Fruit fly (Drosophila melanogaster) whole organism, embryonic: ENCODE data around the gene Mrp5.

Experiments
- Bteb2 ChIP-seq: fragments of 200-800 bp; sonication (Bioruptor generic); optimal IDR thresholded peaks from 2 replicates; lab custom pipeline; 2016; ENCODE audit warnings: missing biosample characterization, missing genetic modification characterization
- CG11093 ChIP-seq: fragments of 200-800 bp; sonication (Bioruptor generic); IDR thresholded peaks from 3 replicates; pipeline ENCODE4 v1.3.6; 2022; ENCODE audit warnings: missing biosample characterization, missing genetic modification characterization
- CG11696 ChIP-seq: fragments of 200-800 bp; sonication (Bioruptor generic); IDR thresholded peaks from 2 replicates; pipeline ENCODE4 v1.3.6; 2022; ENCODE audit warnings: missing biosample characterization, missing genetic modification characterization
- CG12236 ChIP-seq: fragments of 200-800 bp; sonication (Bioruptor generic); optimal IDR thresholded peaks from 2 replicates; lab custom pipeline; 2016; ENCODE audit warnings: missing biosample characterization, missing genetic modification characterization
- CG13287 ChIP-seq: fragments of 200-800 bp; sonication (Bioruptor generic); IDR thresholded peaks from 2 replicates; pipeline ENCODE4 v1.3.6; 2022; ENCODE audit warnings: missing biosample characterization, missing genetic modification characterization; ENCODE audit not compliant: partially characterized antibody
- CG13775 ChIP-seq: fragments of 200-800 bp; sonication (Bioruptor generic); optimal IDR thresholded peaks from 3 replicates; lab custom pipeline; 2017; ENCODE audit warnings: missing biosample characterization, mild to moderate bottlenecking, missing genetic modification characterization
- CG14014 ChIP-seq: fragments of 200-800 bp; sonication (Bioruptor generic); IDR thresholded peaks from 2 replicates; pipeline ENCODE4 v1.3.6; 2022; ENCODE audit warnings: missing biosample characterization, missing genetic modification characterization
- CG15073 ChIP-seq: fragments of 200-800 bp; sonication (Bioruptor generic); optimal IDR thresholded peaks from 2 replicates; lab custom pipeline; 2016; ENCODE audit warnings: missing biosample characterization, missing genetic modification characterization
- CG16779 ChIP-seq: fragments of 200-800 bp; sonication (Bioruptor generic); IDR thresholded peaks from 2 replicates; pipeline ENCODE4 v1.3.6; 2022; ENCODE audit warnings: missing biosample characterization, missing genetic modification characterization
- CG18619 ChIP-seq: fragments of 200-800 bp; sonication (Bioruptor generic); optimal IDR thresholded peaks from 3 replicates; lab custom pipeline; 2017; ENCODE audit warnings: missing biosample characterization, mild to moderate bottlenecking, missing genetic modification characterization
- CG2116 ChIP-seq: fragments of 200-800 bp; sonication (Bioruptor generic); optimal IDR thresholded peaks from 3 replicates; lab custom pipeline; 2018; ENCODE audit warnings: missing biosample characterization, mild to moderate bottlenecking, missing genetic modification characterization
- CG3163 ChIP-seq: fragments of 200-800 bp; sonication (Bioruptor generic); optimal IDR thresholded peaks from 3 replicates; lab custom pipeline; 2016; ENCODE audit warnings: missing biosample characterization, missing genetic modification characterization
- CG4854 ChIP-seq: fragments of 200-800 bp; sonication (Bioruptor generic); optimal IDR thresholded peaks from 2 replicates; lab custom pipeline; 2016; ENCODE audit warnings: missing biosample characterization, missing genetic modification characterization, inconsistent platforms
- CG5180 ChIP-seq: fragments of 200-800 bp; sonication (Bioruptor generic); optimal IDR thresholded peaks from 3 replicates; lab custom pipeline; 2017; ENCODE audit warnings: missing biosample characterization, missing genetic modification characterization, mild to moderate bottlenecking, moderate library complexity, missing genetic modification reagents
- CG6272 ChIP-seq: fragments of 200-800 bp; sonication (Bioruptor generic); IDR thresholded peaks from 2 replicates; pipeline ENCODE4 v1.3.6; 2022; ENCODE audit warnings: missing biosample characterization, missing genetic modification characterization
- CG6765 ChIP-seq: fragments of 200-800 bp; sonication (Bioruptor generic); optimal IDR thresholded peaks from 3 replicates; lab custom pipeline; 2017; ENCODE audit warnings: missing biosample characterization, mild to moderate bottlenecking, missing genetic modification characterization
- CG6854 ChIP-seq: fragments of 200-800 bp; sonication (Bioruptor generic); optimal IDR thresholded peaks from 3 replicates; lab custom pipeline; 2017; ENCODE audit warnings: missing biosample characterization, mild to moderate bottlenecking, missing genetic modification characterization
- CG7372 ChIP-seq: fragments of 200-800 bp; sonication (Bioruptor generic); IDR thresholded peaks from 2 replicates; pipeline ENCODE4 v1.3.6; 2022; ENCODE audit warnings: missing biosample characterization, missing genetic modification characterization
- CG7987 ChIP-seq: fragments of 200-800 bp; sonication (Bioruptor generic); optimal IDR thresholded peaks from 2 replicates; lab custom pipeline; 2018; ENCODE audit warnings: missing biosample characterization, mild to moderate bottlenecking, missing genetic modification characterization, moderate library complexity
- CG8290 ChIP-seq, 3 experiments: fragments of 200-800 bp; sonication (Bioruptor generic); optimal IDR thresholded peaks; 2 replicates each; lab custom pipeline; 2016 to 2019; ENCODE audit warnings: missing biosample characterization in 3 of 3, missing genetic modification characterization in 3 of 3, mild to moderate bottlenecking in 2 of 3, moderate library complexity in 1 of 3
- CG8944 ChIP-seq: fragments of 200-800 bp; sonication (Bioruptor generic); optimal IDR thresholded peaks from 3 replicates; lab custom pipeline; 2016; ENCODE audit warnings: missing biosample characterization, missing genetic modification characterization
- CG9215 ChIP-seq: fragments of 200-800 bp; sonication (Bioruptor generic); IDR thresholded peaks from 2 replicates; pipeline ENCODE4 v1.3.6; 2022; ENCODE audit warnings: missing biosample characterization, missing genetic modification characterization
- CG9817 ChIP-seq: fragments of 200-800 bp; sonication (Bioruptor generic); optimal IDR thresholded peaks from 2 replicates; lab custom pipeline; 2018; ENCODE audit warnings: missing biosample characterization, mild to moderate bottlenecking, missing genetic modification characterization, moderate library complexity
- CHES-1-like ChIP-seq: fragments of 200-800 bp; sonication (Bioruptor generic); optimal IDR thresholded peaks from 2 replicates; lab custom pipeline; 2016; ENCODE audit warnings: missing biosample characterization, missing genetic modification characterization
- Chrac-16 ChIP-seq: fragments of 200-800 bp; sonication (Bioruptor generic); optimal IDR thresholded peaks from 3 replicates; lab custom pipeline; 2016; ENCODE audit warnings: missing biosample characterization, missing genetic modification characterization
- Fer3 ChIP-seq: fragments of 200-800 bp; sonication (Bioruptor generic); optimal IDR thresholded peaks from 2 replicates; lab custom pipeline; 2018; ENCODE audit warnings: missing biosample characterization, mild to moderate bottlenecking, missing genetic modification characterization, moderate library complexity
- HLH3B ChIP-seq: fragments of 200-800 bp; sonication (Bioruptor generic); IDR thresholded peaks from 2 replicates; pipeline ENCODE4 v1.3.6; 2022; ENCODE audit warnings: missing biosample characterization, missing genetic modification characterization
- Mrtf ChIP-seq: fragments of 200-800 bp; sonication (Bioruptor generic); IDR thresholded peaks from 3 replicates; pipeline ENCODE4 v1.3.6; 2022; ENCODE audit warnings: missing biosample characterization, missing genetic modification characterization
- NC2α ChIP-seq: fragments of 200-800 bp; sonication (Bioruptor generic); optimal IDR thresholded peaks from 2 replicates; lab custom pipeline; 2016; ENCODE audit warnings: missing biosample characterization, missing genetic modification characterization
- NC2β ChIP-seq: fragments of 200-800 bp; sonication (Bioruptor generic); optimal IDR thresholded peaks from 2 replicates; lab custom pipeline; 2016; ENCODE audit warnings: missing biosample characterization, missing genetic modification characterization
- Poxn ChIP-seq: fragments of 200-800 bp; sonication (Bioruptor generic); IDR thresholded peaks from 2 replicates; pipeline ENCODE4 v1.3.6; 2022; ENCODE audit warnings: missing biosample characterization, missing genetic modification characterization
- Spps ChIP-seq: fragments of 200-800 bp; sonication (Bioruptor generic); optimal IDR thresholded peaks from 2 replicates; lab custom pipeline; 2018; ENCODE audit warnings: missing biosample characterization, mild to moderate bottlenecking, missing genetic modification characterization
- ac ChIP-seq: fragments of 200-800 bp; sonication (Bioruptor generic); optimal IDR thresholded peaks from 3 replicates; lab custom pipeline; 2017; ENCODE audit warnings: missing biosample characterization, mild to moderate bottlenecking, missing genetic modification characterization
- ap ChIP-seq: fragments of 200-800 bp; sonication (Bioruptor generic); IDR thresholded peaks from 2 replicates; pipeline ENCODE4 v1.3.6; 2022; ENCODE audit warnings: missing biosample characterization, missing genetic modification characterization
- ase ChIP-seq: fragments of 200-800 bp; sonication (Bioruptor generic); IDR thresholded peaks from 3 replicates; pipeline ENCODE4 v1.3.6; 2022; ENCODE audit warnings: missing biosample characterization, missing genetic modification characterization
- cas ChIP-seq: fragments of 200-800 bp; sonication (Bioruptor generic); IDR thresholded peaks from 2 replicates; pipeline ENCODE4 v1.3.6; 2022; ENCODE audit warnings: missing biosample characterization, missing genetic modification characterization
- cg ChIP-seq: fragments of 200-800 bp; sonication (Bioruptor generic); optimal IDR thresholded peaks from 3 replicates; lab custom pipeline; 2019; ENCODE audit warnings: missing biosample characterization, mild to moderate bottlenecking, missing genetic modification characterization, moderate library complexity
- chm ChIP-seq: fragments of 200-800 bp; sonication (Bioruptor generic); IDR thresholded peaks from 2 replicates; pipeline ENCODE4 v1.3.6; 2022; ENCODE audit warnings: missing biosample characterization, missing genetic modification characterization
- eve ChIP-seq, 2 experiments: fragments of >200 bp; optimal IDR thresholded peaks; 2 replicates each; lab custom pipeline; 2017; ENCODE audit warnings: missing biosample characterization in 2 of 2, missing genetic modification characterization in 2 of 2
- fu2 ChIP-seq: fragments of 200-800 bp; sonication (Bioruptor generic); optimal IDR thresholded peaks from 2 replicates; lab custom pipeline; 2016; ENCODE audit warnings: missing biosample characterization, missing genetic modification characterization
- grn ChIP-seq: fragments of 200-800 bp; sonication (Bioruptor generic); optimal IDR thresholded peaks from 3 replicates; lab custom pipeline; 2017; ENCODE audit warnings: missing biosample characterization, missing genetic modification characterization
- h ChIP-seq: fragments of >200 bp; optimal IDR thresholded peaks from 2 replicates; lab custom pipeline; 2017
- lilli ChIP-seq: fragments of 200-800 bp; sonication (Bioruptor generic); optimal IDR thresholded peaks from 3 replicates; lab custom pipeline; 2016; ENCODE audit warnings: missing biosample characterization, missing genetic modification characterization
- oc ChIP-seq: fragments of 200-800 bp; sonication (Bioruptor generic); optimal IDR thresholded peaks from 2 replicates; lab custom pipeline; 2018; ENCODE audit warnings: missing biosample characterization, mild to moderate bottlenecking, missing genetic modification characterization, moderate library complexity
- pb ChIP-seq: fragments of 200-800 bp; sonication (Bioruptor generic); optimal IDR thresholded peaks from 3 replicates; lab custom pipeline; 2016; ENCODE audit warnings: missing biosample characterization, missing genetic modification characterization
- run ChIP-seq: fragments of 200-800 bp; sonication (Bioruptor generic); optimal IDR thresholded peaks from 3 replicates; lab custom pipeline; 2018; ENCODE audit warnings: missing biosample characterization, mild to moderate bottlenecking, missing genetic modification characterization
- slbo ChIP-seq: fragments of 200-800 bp; sonication (Bioruptor generic); IDR thresholded peaks from 2 replicates; pipeline ENCODE4 v1.3.6; 2022; ENCODE audit warnings: missing biosample characterization, missing genetic modification characterization
- sug ChIP-seq: fragments of 200-800 bp; optimal IDR thresholded peaks from 2 replicates; lab custom pipeline; 2019; ENCODE audit warnings: missing biosample characterization, mild to moderate bottlenecking, missing genetic modification characterization, moderate library complexity
- tll ChIP-seq, 2 experiments: fragments of 200-800 bp in 1 of 2; fragments of >200 bp in 1 of 2; sonication (Bioruptor generic) in 1 of 2; optimal IDR thresholded peaks; 2 replicates each; lab custom pipeline; 2017 to 2019; ENCODE audit warnings: missing biosample characterization in 2 of 2, missing genetic modification characterization in 2 of 2, mild to moderate bottlenecking in 1 of 2, moderate library complexity in 1 of 2
- unpg ChIP-seq: fragments of 200-800 bp; sonication (Bioruptor generic); optimal IDR thresholded peaks from 3 replicates; lab custom pipeline; 2018; ENCODE audit warnings: missing biosample characterization, mild to moderate bottlenecking, missing genetic modification characterization, moderate library complexity
- usp ChIP-seq: fragments of >200 bp; optimal IDR thresholded peaks from 2 replicates; lab custom pipeline; 2017; ENCODE audit warnings: missing biosample characterization, missing genetic modification characterization
- z ChIP-seq: fragments of 200-800 bp; sonication (Bioruptor generic); IDR thresholded peaks from 3 replicates; pipeline ENCODE4 v1.3.6; 2022; ENCODE audit warnings: missing biosample characterization, missing genetic modification characterization

Mrp5 gene

DNA sequence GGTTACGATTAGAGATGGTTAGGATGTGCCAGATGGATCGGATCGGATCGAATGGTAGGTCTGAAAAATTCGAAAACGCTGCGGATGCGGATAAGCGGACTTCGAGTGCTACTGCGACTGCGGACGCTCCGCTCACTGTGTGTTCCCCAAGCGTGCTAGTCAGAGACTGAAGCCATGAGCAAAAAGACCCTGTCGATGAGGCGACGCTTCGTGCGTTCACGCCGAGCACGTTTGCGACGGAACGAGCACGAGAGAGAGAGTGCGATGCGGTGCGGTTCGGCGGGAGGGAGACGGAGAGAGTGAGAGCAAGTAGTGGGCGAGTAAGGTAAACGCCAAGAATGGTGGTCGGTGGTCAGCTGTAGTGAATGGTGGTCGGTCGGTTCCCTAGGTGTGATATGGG is 38.8 kb downstream of the Mrp5 start, which contains the start of gene bnl (continued):
- TF ChIP-seq Bteb2 (GFP tag; lab: Kevin White, UChicago) (no peak), CG6765 (GFP tag; lab: Kevin White, UChicago) (peak; percentile 54), Fer3 (tag; lab: Kevin White, UChicago) (no peak), oc (tag; lab: Kevin White, UChicago) (peak; percentile 60), CG18619 (GFP tag; lab: Kevin White, UChicago) (no peak), CG9215 (GFP tag; lab: Robert Waterston, UW) (no peak), usp (GFP tag; lab: Kevin White, UChicago) (no peak), unpg (GFP tag; lab: Kevin White, UChicago) (peak; percentile 53), CG13287 (GFP tag; lab: Robert Waterston, UW) (peak; percentile 63), CG16779 (GFP tag; lab: Robert Waterston, UW) (0 out of 2 replicates have a peak, but pooled peaks have one; percentile 64), tll (GFP tag; optimal IDR thresholded peaks at IDR 0.05; lab: Kevin White, UChicago) (peak in 1 of 2 experiments; percentile 24), CG7372 (GFP tag; lab: Robert Waterston, UW) (no peak), CG15073 (GFP tag; lab: Kevin White, UChicago) (no peak), CG12236 (GFP tag; lab: Kevin White, UChicago) (no peak), ase (GFP tag; lab: Robert Waterston, UW) (no peak), chm (GFP tag; lab: Robert Waterston, UW) (peak; percentile 84), z (GFP tag; lab: Robert Waterston, UW) (no peak), pb (GFP tag; lab: Kevin White, UChicago) (peak; percentile 72), CG7987 (GFP tag; lab: Kevin White, UChicago) (peak; percentile 62), HLH3B (no peak; the same call in 1 of the 2 replicates), grn (GFP tag; lab: Kevin White, UChicago) (peak; percentile 53), NC2α (GFP tag; lab: Kevin White, UChicago) (peak; percentile 6), cg (GFP tag; lab: Kevin White, UChicago) (no peak), CG8290 (GFP tag; optimal IDR thresholded peaks at IDR 0.05; lab: Kevin White, UChicago) (peak; percentile 55), CG8290 (tag; optimal IDR thresholded peaks at IDR 0.05; lab: Kevin White, UChicago) (peak; percentile 25 to 91), CG6854 (GFP tag; lab: Kevin White, UChicago) (peak; percentile 23), fu2 (GFP tag; lab: Kevin White, UChicago) (no peak), CG11696 (GFP tag; lab: Robert Waterston, UW) (no peak), slbo (GFP tag; lab: Robert Waterston, UW) (no peak), run (peak; percentile 36), CG3163 (peak; percentile 65), CG11093 (GFP tag; lab: Robert Waterston, UW) (no peak; the same call in 2 of the 3 replicates), CG5180 (GFP tag; lab: Kevin White, UChicago) (peak; percentile 62), h (no peak), CG2116 (GFP tag; lab: Kevin White, UChicago) (no peak), CG4854 (GFP tag; lab: Kevin White, UChicago) (no peak), Chrac-16 (no peak), Mrtf (GFP tag; lab: Robert Waterston, UW) (no peak), lilli (GFP tag; lab: Kevin White, UChicago) (peak; percentile 33), NC2β (GFP tag; lab: Kevin White, UChicago) (peak; percentile 14), sug (tag; lab: Kevin White, UChicago) (peak; percentile 62), Poxn (GFP tag; lab: Robert Waterston, UW) (no peak), CG8944 (GFP tag; lab: Kevin White, UChicago) (no peak), CG9817 (no peak), Spps (no peak), ap (GFP tag; lab: Robert Waterston, UW) (no peak), CG13775 (peak; percentile 99), cas (no peak), ac (GFP tag; lab: Kevin White, UChicago) (peak; percentile 44), CHES-1-like (GFP tag; lab: Kevin White, UChicago) (peak; percentile 36), CG14014 (GFP tag; lab: Robert Waterston, UW) (0 out of 2 replicates have a peak, but pooled peaks have one; percentile 20), eve (GFP tag; optimal IDR thresholded peaks at IDR 0.05; lab: Kevin White, UChicago) (no peak), CG6272 (GFP tag; lab: Robert Waterston, UW) (no peak)
